Worm (Caenorhabditis elegans) whole organism, dauer: ENCODE results near the gene F52H2.15.

Experiments
- unc-62 ChIP-seq: sonication (generic microtip); optimal IDR thresholded peaks from 2 replicates; lab custom pipeline; 2017; ENCODE audit warnings: missing biosample characterization, missing genetic modification reagents, missing genetic modification characterization

Gene F52H2.15

ce11 chrX:2565308-2565773, at the start of gene F52H2.15:
TSS of gene F52H2.15 (plus strand) at chrX:2565358.
- no peak for TF ChIP-seq unc-62 (GFP tag; lab: Kevin White, UChicago)

- no peak for TF ChIP-seq unc-62 (GFP tag; lab: Kevin White, UChicago)
These were observed 48.0 kb upstream of the F52H2.15 start for ce11 chrX:2516949-2517696.

- TF ChIP-seq unc-62 (GFP tag; lab: Kevin White, UChicago): no peak
These were observed 44.7 kb upstream of the F52H2.15 start for ce11 chrX:2520461-2520860.

- no peak for TF ChIP-seq unc-62 (GFP tag; lab: Kevin White, UChicago)
These were observed 42.5 kb upstream of the F52H2.15 start for ce11 chrX:2522658-2523057.

ce11 chrX:2526078-2526477, 39.1 kb upstream of the F52H2.15 start:
- no peak for TF ChIP-seq unc-62 (GFP tag; lab: Kevin White, UChicago)

ce11 chrX:2527194-2527593, 38.0 kb upstream of the F52H2.15 start:
- TF ChIP-seq unc-62 (GFP tag; lab: Kevin White, UChicago): no peak

- TF ChIP-seq unc-62 (GFP tag; lab: Kevin White, UChicago): no peak
These were observed 37.3 kb upstream of the F52H2.15 start for ce11 chrX:2527877-2528276.

- no peak for TF ChIP-seq unc-62 (GFP tag; lab: Kevin White, UChicago)
These were observed 33.9 kb upstream of the F52H2.15 start for ce11 chrX:2531276-2531675.

ce11 chrX:2532357-2532756, 32.8 kb upstream of the F52H2.15 start, which contains the start of gene tbc-12:
TSS of gene tbc-12 (minus strand) at chrX:2532457.
- no peak for TF ChIP-seq unc-62 (GFP tag; lab: Kevin White, UChicago)

ce11 chrX:2536246-2536772, 28.8 kb upstream of the F52H2.15 start:
- TF ChIP-seq unc-62 (GFP tag; lab: Kevin White, UChicago): no peak

ce11 chrX:2538713-2539112, 26.4 kb upstream of the F52H2.15 start:
- no peak for TF ChIP-seq unc-62 (GFP tag; lab: Kevin White, UChicago)

ce11 chrX:2541003-2541521, 24.1 kb upstream of the F52H2.15 start, which contains the start of gene F52H2.3:
TSS of gene F52H2.3 (minus strand) at chrX:2541053.
- TF ChIP-seq unc-62 (GFP tag; lab: Kevin White, UChicago): no peak

- TF ChIP-seq unc-62 (GFP tag; lab: Kevin White, UChicago): no peak
These were observed 21.8 kb upstream of the F52H2.15 start for ce11 chrX:2543353-2543752.

- no peak for TF ChIP-seq unc-62 (GFP tag; lab: Kevin White, UChicago)
These were observed 20.5 kb upstream of the F52H2.15 start for ce11 chrX:2544645-2545044.

ce11 chrX:2548884-2549283, 16.3 kb upstream of the F52H2.15 start, which contains the start of gene smvt-1:
TSS of gene smvt-1 (minus strand) at chrX:2548984.
- TF ChIP-seq unc-62 (GFP tag; lab: Kevin White, UChicago): no peak

- no peak for TF ChIP-seq unc-62 (GFP tag; lab: Kevin White, UChicago)
These were observed 15.8 kb upstream of the F52H2.15 start for ce11 chrX:2549322-2549721.

ce11 chrX:2550665-2551064, 14.5 kb upstream of the F52H2.15 start:
- no peak for TF ChIP-seq unc-62 (GFP tag; lab: Kevin White, UChicago)
